Fruit fly (Drosophila melanogaster) whole organism, embryonic: ENCODE data around the gene CG10252.

ENCODE experiments used
- B-H2 ChIP-seq: fragments of 200-800 bp; sonication (Bioruptor generic); optimal IDR thresholded peaks from 2 replicates; lab custom pipeline; 2018; ENCODE audit warnings: missing biosample characterization, mild to moderate bottlenecking, missing genetic modification characterization
- CG10462 ChIP-seq: fragments of 200-800 bp; sonication (Bioruptor generic); optimal IDR thresholded peaks from 2 replicates; lab custom pipeline; 2016; ENCODE audit warnings: missing biosample characterization, missing genetic modification characterization
- CG11695 ChIP-seq: fragments of 200-800 bp; sonication (Bioruptor generic); IDR thresholded peaks from 3 replicates; pipeline ENCODE4 v1.3.6; 2022; ENCODE audit warnings: missing biosample characterization, missing genetic modification characterization
- CG12942 ChIP-seq: fragments of 200-800 bp; sonication (Bioruptor generic); optimal IDR thresholded peaks from 3 replicates; lab custom pipeline; 2016; ENCODE audit warnings: missing biosample characterization, missing genetic modification characterization
- CG13123 ChIP-seq: fragments of 200-800 bp; sonication (Bioruptor generic); optimal IDR thresholded peaks from 2 replicates; lab custom pipeline; 2016; ENCODE audit warnings: missing biosample characterization, missing genetic modification characterization
- CG13424 ChIP-seq: fragments of 200-800 bp; sonication (Bioruptor generic); optimal IDR thresholded peaks from 2 replicates; lab custom pipeline; 2019; ENCODE audit warnings: missing biosample characterization, mild to moderate bottlenecking, missing genetic modification characterization, moderate library complexity
- CG15073 ChIP-seq: fragments of 200-800 bp; sonication (Bioruptor generic); optimal IDR thresholded peaks from 2 replicates; lab custom pipeline; 2016; ENCODE audit warnings: missing biosample characterization, missing genetic modification characterization
- CG15269 ChIP-seq: fragments of 200-800 bp; sonication (Bioruptor generic); optimal IDR thresholded peaks from 2 replicates; lab custom pipeline; 2018; ENCODE audit warnings: missing biosample characterization, mild to moderate bottlenecking, missing genetic modification characterization, moderate library complexity
- CG15601 ChIP-seq: fragments of 200-800 bp; sonication (Bioruptor generic); optimal IDR thresholded peaks from 3 replicates; lab custom pipeline; 2019; ENCODE audit warnings: missing biosample characterization, mild to moderate bottlenecking, missing genetic modification characterization, moderate library complexity
- CG17829 ChIP-seq: fragments of 200-800 bp; optimal IDR thresholded peaks from 2 replicates; lab custom pipeline; 2019; ENCODE audit warnings: missing biosample characterization, mild to moderate bottlenecking, missing genetic modification characterization, moderate library complexity
- CG1792 ChIP-seq: fragments of 200-800 bp; sonication (Bioruptor generic); optimal IDR thresholded peaks from 2 replicates; lab custom pipeline; 2016; ENCODE audit warnings: missing biosample characterization, missing genetic modification characterization
- CG2120 ChIP-seq: fragments of 200-800 bp; sonication (Bioruptor generic); optimal IDR thresholded peaks from 3 replicates; lab custom pipeline; 2016; ENCODE audit warnings: missing biosample characterization, missing genetic modification characterization
- CG2875 ChIP-seq: fragments of 200-800 bp; sonication (Bioruptor generic); optimal IDR thresholded peaks from 2 replicates; lab custom pipeline; 2017; ENCODE audit warnings: missing biosample characterization, mild to moderate bottlenecking, missing genetic modification characterization, missing genetic modification reagents
- CG31388 ChIP-seq: fragments of 200-800 bp; sonication (Bioruptor generic); optimal IDR thresholded peaks from 2 replicates; lab custom pipeline; 2016; ENCODE audit warnings: missing biosample characterization, missing genetic modification characterization
- CG32772 ChIP-seq: fragments of 200-800 bp; sonication (Bioruptor generic); IDR thresholded peaks from 2 replicates; pipeline ENCODE4 v1.3.6; 2022; ENCODE audit warnings: missing biosample characterization, missing genetic modification characterization
- CG3838 ChIP-seq: fragments of 200-800 bp; sonication (Bioruptor generic); optimal IDR thresholded peaks from 3 replicates; lab custom pipeline; 2016; ENCODE audit warnings: missing biosample characterization, missing genetic modification characterization
- CG4360 ChIP-seq: fragments of 200-800 bp; sonication (Bioruptor generic); IDR thresholded peaks from 2 replicates; pipeline ENCODE4 v1.3.6; 2022; ENCODE audit warnings: missing biosample characterization, missing genetic modification characterization
- CG5180 ChIP-seq: fragments of 200-800 bp; sonication (Bioruptor generic); optimal IDR thresholded peaks from 3 replicates; lab custom pipeline; 2017; ENCODE audit warnings: missing biosample characterization, missing genetic modification characterization, mild to moderate bottlenecking, moderate library complexity, missing genetic modification reagents
- CG5953 ChIP-seq: fragments of 200-800 bp; sonication (Bioruptor generic); IDR thresholded peaks from 2 replicates; pipeline ENCODE4 v1.3.6; 2022; ENCODE audit warnings: missing biosample characterization, missing genetic modification characterization
- CG8290 ChIP-seq, 3 experiments: fragments of 200-800 bp; sonication (Bioruptor generic); optimal IDR thresholded peaks; 2 replicates each; lab custom pipeline; 2016 to 2019; ENCODE audit warnings: missing biosample characterization in 3 of 3, missing genetic modification characterization in 3 of 3, mild to moderate bottlenecking in 2 of 3, moderate library complexity in 1 of 3
- CG8944 ChIP-seq: fragments of 200-800 bp; sonication (Bioruptor generic); optimal IDR thresholded peaks from 3 replicates; lab custom pipeline; 2016; ENCODE audit warnings: missing biosample characterization, missing genetic modification characterization
- Camta ChIP-seq: fragments of 200-800 bp; sonication (Bioruptor generic); optimal IDR thresholded peaks from 2 replicates; lab custom pipeline; 2016; ENCODE audit warnings: missing biosample characterization, missing genetic modification characterization
- D19B ChIP-seq: fragments of 200-800 bp; sonication (Bioruptor generic); optimal IDR thresholded peaks from 2 replicates; lab custom pipeline; 2017; ENCODE audit warnings: missing biosample characterization, mild to moderate bottlenecking, missing genetic modification characterization
- Dll ChIP-seq: fragments of 200-800 bp; sonication (Bioruptor generic); IDR thresholded peaks from 4 replicates; pipeline ENCODE4 v1.3.6; 2022; ENCODE audit warnings: missing biosample characterization, missing genetic modification characterization; ENCODE audit not compliant: partially characterized antibody
- E2f1 ChIP-seq: fragments of 200-800 bp; sonication (Bioruptor generic); IDR thresholded peaks from 2 replicates; pipeline ENCODE4 v1.3.6; 2022; ENCODE audit warnings: missing biosample characterization, missing genetic modification characterization
- Ets65A ChIP-seq: fragments of 200-800 bp; sonication (Bioruptor generic); peaks from one replicate; lab custom pipeline; 2016; ENCODE audit warnings: missing biosample characterization, missing genetic modification characterization
- Gug ChIP-seq: fragments of 200-800 bp; sonication (Bioruptor generic); IDR thresholded peaks from 4 replicates; pipeline ENCODE4 v1.3.6; 2022; ENCODE audit warnings: missing biosample characterization, missing genetic modification characterization
- Hmx ChIP-seq: fragments of 200-800 bp; sonication (Bioruptor generic); optimal IDR thresholded peaks from 2 replicates; lab custom pipeline; 2016; ENCODE audit warnings: missing biosample characterization, missing genetic modification characterization
- Hr3 ChIP-seq: fragments of 200-800 bp; sonication (Bioruptor generic); optimal IDR thresholded peaks from 3 replicates; lab custom pipeline; 2016; ENCODE audit warnings: missing biosample characterization, missing genetic modification characterization
- Lim3 ChIP-seq: fragments of 200-800 bp; sonication (Bioruptor generic); IDR thresholded peaks from 2 replicates; pipeline ENCODE4 v1.3.6; 2022; ENCODE audit warnings: missing biosample characterization, missing genetic modification characterization
- Nf-YC ChIP-seq: fragments of 200-800 bp; optimal IDR thresholded peaks from 3 replicates; lab custom pipeline; 2019; ENCODE audit warnings: missing biosample characterization, mild to moderate bottlenecking, missing genetic modification characterization, moderate library complexity
- Usf ChIP-seq: fragments of 200-800 bp; sonication (Bioruptor generic); optimal IDR thresholded peaks from 2 replicates; lab custom pipeline; 2017; ENCODE audit warnings: missing genotype, missing biosample characterization, missing genetic modification characterization
- YL-1 ChIP-seq: fragments of 200-800 bp; sonication (Bioruptor generic); optimal IDR thresholded peaks from 3 replicates; lab custom pipeline; 2017; ENCODE audit warnings: missing biosample characterization, mild to moderate bottlenecking, missing genetic modification characterization
- chn ChIP-seq: fragments of 200-800 bp; sonication (Bioruptor generic); optimal IDR thresholded peaks from 2 replicates; lab custom pipeline; 2016; ENCODE audit warnings: missing biosample characterization, missing genetic modification characterization
- danr ChIP-seq: fragments of 200-800 bp; sonication (Bioruptor generic); IDR thresholded peaks from 2 replicates; pipeline ENCODE4 v1.3.6; 2022; ENCODE audit warnings: missing biosample characterization, missing genetic modification characterization
- disco-r ChIP-seq: fragments of 200-800 bp; sonication (Bioruptor generic); optimal IDR thresholded peaks from 2 replicates; lab custom pipeline; 2016; ENCODE audit warnings: missing biosample characterization, missing genetic modification characterization
- dpn ChIP-seq, 2 experiments: fragments of 200-800 bp; sonication (Bioruptor generic); optimal IDR thresholded peaks; 3 replicates each; lab custom pipeline; 2016; ENCODE audit warnings: missing biosample characterization in 2 of 2, missing genetic modification characterization in 2 of 2
- gcm2 ChIP-seq: fragments of 200-800 bp; sonication (Bioruptor generic); optimal IDR thresholded peaks from 2 replicates; lab custom pipeline; 2016; ENCODE audit warnings: missing biosample characterization, missing genetic modification characterization
- gfzf ChIP-seq: fragments of 200-800 bp; sonication (Bioruptor generic); optimal IDR thresholded peaks from 2 replicates; lab custom pipeline; 2016; ENCODE audit warnings: missing biosample characterization, mild to moderate bottlenecking, missing genetic modification characterization, moderate library complexity
- her ChIP-seq: fragments of 200-800 bp; sonication (Bioruptor generic); optimal IDR thresholded peaks from 2 replicates; lab custom pipeline; 2016; ENCODE audit warnings: missing biosample characterization, missing genetic modification characterization
- inv ChIP-seq: fragments of 200-800 bp; sonication (Bioruptor generic); IDR thresholded peaks from 2 replicates; pipeline ENCODE4 v1.3.6; 2022; ENCODE audit warnings: missing biosample characterization, missing genetic modification characterization; ENCODE audit not compliant: partially characterized antibody
- kah ChIP-seq: fragments of 200-800 bp; sonication (Bioruptor generic); optimal IDR thresholded peaks from 2 replicates; lab custom pipeline; 2018; ENCODE audit warnings: missing biosample characterization, mild to moderate bottlenecking, missing genetic modification characterization
- klu ChIP-seq: fragments of 200-800 bp; sonication (Bioruptor generic); IDR thresholded peaks from 2 replicates; pipeline ENCODE4 v1.3.6; 2022; ENCODE audit warnings: missing biosample characterization, missing genetic modification characterization
- lbe ChIP-seq: fragments of 200-800 bp; sonication (Bioruptor generic); optimal IDR thresholded peaks from 2 replicates; lab custom pipeline; 2016; ENCODE audit warnings: missing biosample characterization, mild to moderate bottlenecking, missing genetic modification characterization
- nerfin-1 ChIP-seq: fragments of 200-800 bp; sonication (Bioruptor generic); optimal IDR thresholded peaks from 3 replicates; lab custom pipeline; 2019; ENCODE audit warnings: missing biosample characterization, mild to moderate bottlenecking, missing genetic modification characterization, moderate library complexity
- oc ChIP-seq: fragments of 200-800 bp; sonication (Bioruptor generic); optimal IDR thresholded peaks from 2 replicates; lab custom pipeline; 2018; ENCODE audit warnings: missing biosample characterization, mild to moderate bottlenecking, missing genetic modification characterization, moderate library complexity
- prd ChIP-seq, 3 experiments: fragments of >200 bp in 2 of 3; fragments of 200-800 bp in 1 of 3; sonication (Bioruptor generic) in 1 of 3; optimal IDR thresholded peaks in 2 of 3; IDR thresholded peaks in 1 of 3; 2 replicates in 2 of 3; 3 replicates in 1 of 3; pipeline versions ENCODE4 v1.3.6 to Lab custom; 2017 to 2022; ENCODE audit warnings: missing biosample characterization in 1 of 3, missing genetic modification characterization in 1 of 3
- pum ChIP-seq: fragments of 200-800 bp; sonication (Bioruptor generic); optimal IDR thresholded peaks from 2 replicates; lab custom pipeline; 2016; ENCODE audit warnings: missing biosample characterization, missing genetic modification characterization
- wor ChIP-seq: fragments of 200-800 bp; sonication (Bioruptor generic); IDR thresholded peaks from 2 replicates; pipeline ENCODE4 v1.3.6; 2022; ENCODE audit warnings: missing biosample characterization, missing genetic modification characterization
- zfh1 ChIP-seq: fragments of 200-800 bp; sonication (Bioruptor generic); IDR thresholded peaks from 3 replicates; pipeline ENCODE4 v1.3.6; 2022; ENCODE audit warnings: missing biosample characterization, missing genetic modification characterization

Gene CG10252

dm6 chr3R:23713901-23714300 is 17.9 kb upstream of the CG10252 start (continued):
- peak; percentile 40 for TF ChIP-seq CG12942 (GFP tag; lab: Kevin White, UChicago)
- peak; percentile 50 for TF ChIP-seq CG10462
- no peak for TF ChIP-seq YL-1
- no peak for TF ChIP-seq Usf
- TF ChIP-seq Ets65A (GFP tag; lab: Kevin White, UChicago): peak; percentile 94
- TF ChIP-seq dpn (GFP tag; optimal IDR thresholded peaks at IDR 0.05; lab: Kevin White, UChicago): peak; percentile 47 to 65
- peak; percentile 47 for TF ChIP-seq CG17829 (tag; lab: Kevin White, UChicago)
- peak; percentile 37; the same call in 1 of the 2 replicates for TF ChIP-seq klu (GFP tag; lab: Robert Waterston, UW)
- TF ChIP-seq wor (GFP tag; lab: Robert Waterston, UW): peak; percentile 46; the same call in 1 of the 2 replicates
- TF ChIP-seq CG15073 (GFP tag; lab: Kevin White, UChicago): no peak
- TF ChIP-seq prd (optimal IDR thresholded peaks at IDR 0.05; lab: Kevin White, UChicago): no peak
- peak; percentile 77 for TF ChIP-seq prd (GFP tag; IDR thresholded peaks at IDR 0.05; lab: Robert Waterston, UW)
- peak; percentile 64 for TF ChIP-seq CG31388 (GFP tag; lab: Kevin White, UChicago)
- peak; percentile 34 for TF ChIP-seq CG13123 (GFP tag; lab: Kevin White, UChicago)
- peak; percentile 56 for TF ChIP-seq chn (GFP tag; lab: Kevin White, UChicago)
- peak; percentile 39 for TF ChIP-seq CG2120 (GFP tag; lab: Kevin White, UChicago)
- TF ChIP-seq kah (GFP tag; lab: Kevin White, UChicago): peak; percentile 38
- peak; percentile 57 for TF ChIP-seq Lim3 (GFP tag; lab: Robert Waterston, UW)
- TF ChIP-seq lbe: peak; percentile 77
- peak; percentile 15 for TF ChIP-seq CG8290 (GFP tag; optimal IDR thresholded peaks at IDR 0.05; lab: Kevin White, UChicago)
- peak in 1 of 2 experiments; percentile 59 for TF ChIP-seq CG8290 (tag; optimal IDR thresholded peaks at IDR 0.05; lab: Kevin White, UChicago)
- TF ChIP-seq CG4360 (GFP tag; lab: Robert Waterston, UW): peak; percentile 28; the same call in 1 of the 2 replicates
- TF ChIP-seq CG2875 (GFP tag; lab: Kevin White, UChicago): peak; percentile 55
- no peak for TF ChIP-seq gfzf (GFP tag; lab: Kevin White, UChicago)
- TF ChIP-seq inv (GFP tag; lab: Robert Waterston, UW): no peak
- TF ChIP-seq gcm2: peak; percentile 16
- TF ChIP-seq CG32772 (GFP tag; lab: Robert Waterston, UW): peak; percentile 68
- TF ChIP-seq nerfin-1 (tag; lab: Kevin White, UChicago): peak; percentile 47
- TF ChIP-seq Hr3 (GFP tag; lab: Kevin White, UChicago): peak; percentile 66
- peak; percentile 34; the same call in 1 of the 4 replicates for TF ChIP-seq Gug (GFP tag; lab: Robert Waterston, UW)
- TF ChIP-seq D19B (GFP tag; lab: Kevin White, UChicago): no peak
- TF ChIP-seq CG5953 (GFP tag; lab: Robert Waterston, UW): peak; percentile 34; the same call in 1 of the 2 replicates
- TF ChIP-seq oc: peak; percentile 65
- peak; percentile 76 for TF ChIP-seq CG15269 (tag; lab: Kevin White, UChicago)
- peak; percentile 66 for TF ChIP-seq CG13424 (tag; lab: Kevin White, UChicago)
- no peak for TF ChIP-seq CG5180 (GFP tag; lab: Kevin White, UChicago)
- TF ChIP-seq CG15601 (tag; lab: Kevin White, UChicago): peak; percentile 48
- peak; percentile 60 for TF ChIP-seq Camta (GFP tag; lab: Kevin White, UChicago)
- TF ChIP-seq B-H2 (GFP tag; lab: Kevin White, UChicago): no peak
- TF ChIP-seq Dll (GFP tag; lab: Robert Waterston, UW): no peak
- peak; percentile 39; the same call in 1 of the 3 replicates for TF ChIP-seq CG11695 (GFP tag; lab: Robert Waterston, UW)
- TF ChIP-seq Nf-YC: no peak
- TF ChIP-seq disco-r (GFP tag; lab: Kevin White, UChicago): peak; percentile 0
- TF ChIP-seq CG1792: peak; percentile 47
- peak; percentile 65 for TF ChIP-seq pum (GFP tag; lab: Kevin White, UChicago)
- TF ChIP-seq CG8944: peak; percentile 47
- peak; percentile 26 for TF ChIP-seq CG3838
- TF ChIP-seq E2f1: peak; percentile 50
- TF ChIP-seq danr (GFP tag; lab: Robert Waterston, UW): no peak
- peak; percentile 57; the same call in 2 of the 3 replicates for TF ChIP-seq zfh1 (GFP tag; lab: Robert Waterston, UW)
- TF ChIP-seq Hmx (GFP tag; lab: Kevin White, UChicago): peak; percentile 22
- no peak for TF ChIP-seq her (GFP tag; lab: Kevin White, UChicago)
